Fruit fly (Drosophila melanogaster) whole organism, adult: ENCODE results near the gene gwl.

Experiments
- CG12768 ChIP-seq: fragments of 200-800 bp; sonication (Bioruptor generic); optimal IDR thresholded peaks from 2 replicates; lab custom pipeline; 2017; ENCODE audit warnings: missing biosample characterization, missing genetic modification characterization, mild to moderate bottlenecking, moderate library complexity, missing genetic modification reagents
- CG1620 ChIP-seq: fragments of 200-800 bp; sonication (Bioruptor generic); optimal IDR thresholded peaks from 2 replicates; lab custom pipeline; 2016; ENCODE audit warnings: missing biosample characterization, missing genetic modification characterization
- CG5204 ChIP-seq: fragments of 200-800 bp; sonication (Bioruptor generic); optimal IDR thresholded peaks from 2 replicates; lab custom pipeline; 2016; ENCODE audit warnings: missing biosample characterization, missing genetic modification characterization
- Mnt ChIP-seq: fragments of 200-800 bp; sonication (Bioruptor generic); optimal IDR thresholded peaks from 2 replicates; lab custom pipeline; 2016; ENCODE audit warnings: missing biosample characterization, mild to moderate bottlenecking, missing genetic modification characterization
- cic ChIP-seq: fragments of 200-800 bp; sonication (Bioruptor generic); optimal IDR thresholded peaks from 2 replicates; lab custom pipeline; 2017; ENCODE audit warnings: missing biosample characterization, mild to moderate bottlenecking, missing genetic modification characterization, moderate library complexity
- cnc ChIP-seq, 2 experiments: fragments of >200 bp; optimal IDR thresholded peaks; 2 replicates each; lab custom pipeline; 2017

DNA sequence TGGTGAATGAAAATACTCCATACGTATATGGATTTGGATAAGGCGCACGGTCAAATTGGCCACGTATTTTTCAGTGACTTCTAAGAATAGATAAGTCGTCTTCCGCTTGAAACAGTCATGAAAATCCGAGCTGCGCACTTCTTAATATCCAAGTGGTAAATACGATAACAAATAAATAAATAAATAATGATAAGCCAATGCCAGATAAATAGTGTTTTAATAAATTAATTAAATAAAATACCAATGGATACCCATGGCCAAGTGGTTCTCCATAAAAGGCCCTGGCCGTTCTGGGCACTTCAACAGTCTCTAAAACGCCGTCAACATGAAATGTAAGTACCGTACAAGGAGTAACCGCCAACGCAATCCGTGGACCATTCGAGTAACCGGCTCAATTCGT lies 13.8 kb upstream of the gwl start, which contains the start of gene CG14302:
- no peak for TF ChIP-seq cnc (optimal IDR thresholded peaks at IDR 0.05; lab: Kevin White, UChicago)
- TF ChIP-seq cic (GFP tag; lab: Kevin White, UChicago), result no peak
- TF ChIP-seq Mnt, result no peak
- no peak for TF ChIP-seq CG12768 (GFP tag; lab: Kevin White, UChicago)
- no peak for TF ChIP-seq CG5204
- TF ChIP-seq CG1620 (GFP tag; lab: Kevin White, UChicago), result no peak
